Worm (Caenorhabditis elegans) whole organism, young adult: Measurements from ENCODE around the gene elo-5.

ENCODE experiments used
- F39B2.1 ChIP-seq: fragments of 200-800 bp; sonication (Bioruptor generic); IDR thresholded peaks from 2 replicates; pipeline ENCODE4 v1.3.6; 2022; ENCODE audit warnings: missing genetic modification reagents, missing genetic modification characterization, missing compliant biosample characterization
- F49E8.2 ChIP-seq: sonication (generic microtip); optimal IDR thresholded peaks from 3 replicates; lab custom pipeline; 2017; ENCODE audit warnings: missing genetic modification characterization, mild to moderate bottlenecking, missing compliant biosample characterization, antibody characterized with exemption, moderate library complexity; ENCODE audit not compliant: insufficient read depth
- T07F8.4 ChIP-seq: sonication (generic microtip); optimal IDR thresholded peaks from 2 replicates; lab custom pipeline; 2016; ENCODE audit warnings: mild to moderate bottlenecking, missing genetic modification characterization, moderate library complexity, missing compliant biosample characterization
- cebp-2 ChIP-seq: fragments of 200-800 bp; sonication (Bioruptor generic); IDR thresholded peaks from 2 replicates; pipeline ENCODE4 v1.3.6; 2022; ENCODE audit warnings: missing genetic modification characterization, missing compliant biosample characterization
- ekl-4 ChIP-seq: fragments of 200-800 bp; sonication (Bioruptor generic); IDR thresholded peaks from 2 replicates; pipeline ENCODE4 v1.3.6; 2022; ENCODE audit warnings: missing genetic modification reagents, missing genetic modification characterization, missing compliant biosample characterization
- lin-35 ChIP-seq, 3 experiments: fragments of 150-350 bp in 2 of 3; sonication (generic microtip) in 1 of 3; optimal IDR thresholded peaks; 2 replicates each; lab custom pipeline; 2014 to 2018; ENCODE audit warnings: missing biosample characterization in 3 of 3, missing genetic modification characterization in 3 of 3, missing genetic modification reagents in 3 of 3
- mes-4 ChIP-seq: sonication (generic microtip); optimal IDR thresholded peaks from 2 replicates; lab custom pipeline; 2016; ENCODE audit warnings: missing genotype, missing genetic modification characterization, missing compliant biosample characterization
- nhr-120 ChIP-seq: fragments of 200-800 bp; sonication (Bioruptor generic); IDR thresholded peaks from 2 replicates; pipeline ENCODE4 v1.3.6; 2022; ENCODE audit warnings: missing genetic modification characterization, missing compliant biosample characterization
- nhr-90 ChIP-seq: sonication (generic microtip); optimal IDR thresholded peaks from 2 replicates; lab custom pipeline; 2016; ENCODE audit warnings: missing genotype, mild to moderate bottlenecking, missing genetic modification characterization, missing compliant biosample characterization
- rec-8 ChIP-seq, 2 experiments: sonication (generic microtip); optimal IDR thresholded peaks; 2 replicates each; lab custom pipeline; 2016; ENCODE audit warnings: mild to moderate bottlenecking in 2 of 2, missing genetic modification characterization in 2 of 2, missing genetic modification reagents in 2 of 2, missing genotype in 2 of 2, missing biosample characterization in 1 of 2, missing compliant biosample characterization in 1 of 2, moderate library complexity in 1 of 2

ce11 chrIV:5368860-5369259 is 8.1 kb downstream of the elo-5 start:
- no peak for TF ChIP-seq F49E8.2 (tag; lab: Kevin White, UChicago)
- TF ChIP-seq nhr-90 (tag; lab: Kevin White, UChicago) = no peak
- no peak for TF ChIP-seq cebp-2 (GFP tag; lab: Robert Waterston, UW)
- TF ChIP-seq rec-8 (tag; optimal IDR thresholded peaks at IDR 0.05; lab: Kevin White, UChicago) = no peak
- TF ChIP-seq lin-35 (GFP tag; optimal IDR thresholded peaks at IDR 0.05; lab: Kevin White, UChicago) = no peak
- TF ChIP-seq F39B2.1 = no peak
- TF ChIP-seq T07F8.4 (tag; lab: Kevin White, UChicago) = no peak
- no peak for TF ChIP-seq nhr-120
- 0 out of 2 replicates have a peak, but pooled peaks have one; percentile 48 for TF ChIP-seq ekl-4 (GFP tag; lab: Robert Waterston, UW)
- no peak for TF ChIP-seq mes-4 (tag; lab: Kevin White, UChicago)
